Worm (Caenorhabditis elegans) whole organism, mixed stage, embryonic: ENCODE results near the gene ugt-51.

Experiments
- ces-1 ChIP-seq: fragments of 150-350 bp; optimal IDR thresholded peaks from 2 replicates; lab custom pipeline; 2014; ENCODE audit warnings: missing biosample characterization, missing genetic modification reagents, missing genetic modification characterization
- lin-13 ChIP-seq: fragments of 150-350 bp; optimal IDR thresholded peaks from 2 replicates; lab custom pipeline; 2014; ENCODE audit warnings: missing biosample characterization, missing genetic modification characterization
- lsy-2 ChIP-seq: fragments of 150-350 bp; optimal IDR thresholded peaks from 2 replicates; lab custom pipeline; 2014; ENCODE audit warnings: missing biosample characterization, missing genetic modification characterization
- nhr-76 ChIP-seq: sonication (generic microtip); optimal IDR thresholded peaks from 2 replicates; lab custom pipeline; 2017; ENCODE audit warnings: missing biosample characterization, missing genetic modification characterization
- pha-4 ChIP-seq: fragments of 150-350 bp; optimal IDR thresholded peaks from 2 replicates; lab custom pipeline; 2018; ENCODE audit warnings: missing biosample characterization, missing genetic modification reagents, missing genetic modification characterization
- sptf-1 ChIP-seq: sonication (generic microtip); optimal IDR thresholded peaks from 2 replicates; lab custom pipeline; 2017; ENCODE audit warnings: mild to moderate bottlenecking, missing genetic modification characterization, moderate library complexity, missing compliant biosample characterization
- unc-62 ChIP-seq: fragments of 150-350 bp; optimal IDR thresholded peaks from 2 replicates; lab custom pipeline; 2014; ENCODE audit warnings: missing biosample characterization, missing genetic modification reagents, missing genetic modification characterization

ce11 chrV:5165426-5165825, 11.7 kb downstream of the ugt-51 start, which contains the start of gene srw-140:
- TF ChIP-seq pha-4 (tag; lab: Kevin White, UChicago) (no peak), sptf-1 (tag; lab: Kevin White, UChicago) (no peak), nhr-76 (tag; lab: Kevin White, UChicago) (no peak), ces-1 (no peak), unc-62 (no peak), lin-13 (tag; lab: Kevin White, UChicago) (no peak), lsy-2 (no peak)
